Worm (Caenorhabditis elegans) whole organism, L4 larva: ENCODE results near the gene F28H7.7.

Experiments
- aly-2 ChIP-seq: sonication (generic microtip); optimal IDR thresholded peaks from 2 replicates; lab custom pipeline; 2018; ENCODE audit warnings: missing biosample characterization, missing genetic modification characterization
- ceh-20 ChIP-seq: fragments of 200-800 bp; sonication (Bioruptor generic); IDR thresholded peaks from 2 replicates; pipeline ENCODE4 v1.3.6; 2022; ENCODE audit warnings: missing genetic modification reagents, missing genetic modification characterization, missing compliant biosample characterization
- fkh-10 ChIP-seq: fragments of 150-350 bp; optimal IDR thresholded peaks from 2 replicates; lab custom pipeline; 2014; ENCODE audit warnings: missing biosample characterization, missing genetic modification reagents, missing genetic modification characterization
- lin-39 ChIP-seq: fragments of 150-350 bp; optimal IDR thresholded peaks from 2 replicates; lab custom pipeline; 2014; ENCODE audit warnings: missing biosample characterization, missing genetic modification reagents, missing genetic modification characterization
- madf-9 ChIP-seq: fragments of 200-800 bp; sonication (Bioruptor generic); conservative IDR thresholded peaks from 2 replicates; pipeline ENCODE4 v1.3.6; 2022; ENCODE audit warnings: missing genetic modification reagents, missing genetic modification characterization, missing compliant biosample characterization
- mxl-3 ChIP-seq: fragments of 200-800 bp; sonication (Bioruptor generic); optimal IDR thresholded peaks from 2 replicates; lab custom pipeline; 2018; ENCODE audit warnings: mild to moderate bottlenecking, missing genetic modification characterization, missing compliant biosample characterization
- nhr-10 ChIP-seq: fragments of 150-350 bp; optimal IDR thresholded peaks from 2 replicates; lab custom pipeline; 2014; ENCODE audit warnings: missing biosample characterization, missing genetic modification characterization
- snpc-4 ChIP-seq: fragments of 150-350 bp; optimal IDR thresholded peaks from 2 replicates; lab custom pipeline; 2014; ENCODE audit warnings: missing biosample characterization, missing genetic modification characterization

- peak; percentile 4 for TF ChIP-seq mxl-3 (GFP tag; lab: Kevin White, UChicago)
- TF ChIP-seq ceh-20 (GFP tag; lab: Robert Waterston, UW), result no peak
- TF ChIP-seq snpc-4 (tag; lab: Kevin White, UChicago), result no peak
- no peak for TF ChIP-seq aly-2 (tag; lab: Kevin White, UChicago)
- TF ChIP-seq madf-9 (GFP tag; lab: Robert Waterston, UW), result no peak
- TF ChIP-seq lin-39, result no peak
- no peak for TF ChIP-seq fkh-10
- TF ChIP-seq nhr-10, result no peak
These were observed 17.2 kb downstream of the F28H7.7 start, which contains the start of the genes mre-11 and wdr-5.3 for ce11 chrV:10736756-10737155.
